Worm (Caenorhabditis elegans): ENCODE results near the gene trx-5.

trx-5 gene

ce11 chrV:1534315-1534714, at the start of gene trx-5:
TSS of gene trx-5 (minus strand) at chrV:1534415.
- no peak for TF ChIP-seq efl-1 (optimal IDR thresholded peaks at IDR 0.05)
- TF ChIP-seq efl-1 (GFP tag; optimal IDR thresholded peaks at IDR 0.05 in 1 of 2): peak in 1 of 2 experiments; percentile 23
- TF ChIP-seq zip-4 (GFP tag; optimal IDR thresholded peaks at IDR 0.05): no peak

- no peak for TF ChIP-seq snpc-4 (tag; optimal IDR thresholded peaks at IDR 0.05)
- TF ChIP-seq ceh-90 (tag; optimal IDR thresholded peaks at IDR 0.05): no peak
- TF ChIP-seq dsc-1 (tag; optimal IDR thresholded peaks at IDR 0.05): no peak
- TF ChIP-seq ztf-11 (tag; optimal IDR thresholded peaks at IDR 0.05): no peak
- TF ChIP-seq nhr-28 (tag; optimal IDR thresholded peaks at IDR 0.05): no peak
- TF ChIP-seq F16B12.6 (tag; optimal IDR thresholded peaks at IDR 0.05): no peak
- TF ChIP-seq efl-1 (optimal IDR thresholded peaks at IDR 0.05): no peak
- TF ChIP-seq efl-1 (GFP tag; optimal IDR thresholded peaks at IDR 0.05 in 1 of 2): no peak
- no peak for TF ChIP-seq ces-1 (GFP tag; optimal IDR thresholded peaks at IDR 0.05)
- no peak for TF ChIP-seq vab-15 (tag; optimal IDR thresholded peaks at IDR 0.05)
- TF ChIP-seq ztf-4 (tag; optimal IDR thresholded peaks at IDR 0.05): no peak
- no peak for TF ChIP-seq nhr-20 (tag; optimal IDR thresholded peaks at IDR 0.05)
- no peak for TF ChIP-seq unc-30 (tag; optimal IDR thresholded peaks at IDR 0.05)
Observed at ce11 chrV:1583242-1583641, 49.0 kb upstream of the trx-5 start.

- no peak for TF ChIP-seq unc-62 (GFP tag; optimal IDR thresholded peaks at IDR 0.05)
- peak; percentile 71 for TF ChIP-seq nhr-85 (tag)
- no peak for TF ChIP-seq efl-1 (optimal IDR thresholded peaks at IDR 0.05)
- peak in 1 of 2 experiments; percentile 53 for TF ChIP-seq efl-1 (GFP tag; optimal IDR thresholded peaks at IDR 0.05 in 1 of 2)
Observed at ce11 chrV:1579790-1580189, 45.6 kb upstream of the trx-5 start.

- TF ChIP-seq efl-1 (optimal IDR thresholded peaks at IDR 0.05) (no peak), efl-1 (GFP tag; optimal IDR thresholded peaks at IDR 0.05 in 1 of 2) (peak in 1 of 2 experiments; percentile 18), grh-1 (GFP tag; IDR thresholded peaks at IDR 0.05) (no peak), hlh-17 (GFP tag; optimal IDR thresholded peaks at IDR 0.05; ENCODE audit: borderline replicate concordance) (no peak), ceh-63 (GFP tag; optimal IDR thresholded peaks at IDR 0.05) (no peak), mab-9 (GFP tag; IDR thresholded peaks at IDR 0.05) (no peak), elt-3 (tag; optimal IDR thresholded peaks at IDR 0.05) (no peak), nhr-85 (tag) (peak; percentile 50), fkh-10 (GFP tag; optimal IDR thresholded peaks at IDR 0.05) (no peak), C04F5.9 (tag; optimal IDR thresholded peaks at IDR 0.05) (no peak), tlp-1 (tag; optimal IDR thresholded peaks at IDR 0.05) (no peak)
Observed at ce11 chrV:1578572-1579230, 44.5 kb upstream of the trx-5 start.

ce11 chrV:1577092-1577709, 43.0 kb upstream of the trx-5 start:
- TF ChIP-seq mdl-1 (tag; optimal IDR thresholded peaks at IDR 0.05) (no peak), hlh-4 (tag; optimal IDR thresholded peaks at IDR 0.05) (no peak), pqm-1 (tag; optimal IDR thresholded peaks at IDR 0.05) (no peak), ceh-8 (GFP tag; optimal IDR thresholded peaks at IDR 0.05) (no peak), irx-1 (tag; optimal IDR thresholded peaks at IDR 0.05) (no peak), vab-15 (tag; optimal IDR thresholded peaks at IDR 0.05) (no peak), snu-23 (GFP tag; optimal IDR thresholded peaks at IDR 0.05) (no peak), zip-4 (GFP tag; optimal IDR thresholded peaks at IDR 0.05) (no peak), C34B4.2 (tag; optimal IDR thresholded peaks at IDR 0.05) (no peak), lin-39 (tag; optimal IDR thresholded peaks at IDR 0.05) (no peak), unc-98 (GFP tag; IDR thresholded peaks at IDR 0.05) (no peak), skn-1 (tag; optimal IDR thresholded peaks at IDR 0.05) (no peak), mab-9 (GFP tag; IDR thresholded peaks at IDR 0.05) (no peak), tbx-2 (tag; optimal IDR thresholded peaks at IDR 0.05) (no peak), lin-14 (GFP tag; optimal IDR thresholded peaks at IDR 0.05) (no peak), fkh-8 (tag; optimal IDR thresholded peaks at IDR 0.05) (no peak), isw-1 (GFP tag; IDR thresholded peaks at IDR 0.05) (no peak), ces-1 (GFP tag; optimal IDR thresholded peaks at IDR 0.05) (no peak), dpl-1 (GFP tag; optimal IDR thresholded peaks at IDR 0.05) (no peak)
